Fruit fly (Drosophila melanogaster): Measurements from ENCODE around the gene IPIP.
A peak's percentile ranks its signal among the peaks of the same experiment; 100 is the strongest.

Gene IPIP

dm6 chr2L:6076143-6076542, 28.3 kb downstream of the IPIP start (continued):
- TF ChIP-seq ato (GFP tag; IDR thresholded peaks at IDR 0.05; ENCODE audit: partially characterized antibody), result peak; percentile 15; the same call in 1 of the 2 replicates
- no peak for TF ChIP-seq Fer3 (tag; optimal IDR thresholded peaks at IDR 0.05)
- TF ChIP-seq stwl (tag; optimal IDR thresholded peaks at IDR 0.05), result peak; percentile 14
- TF ChIP-seq Dek (tag; optimal IDR thresholded peaks at IDR 0.05), result no peak
- TF ChIP-seq CG5180 (GFP tag; optimal IDR thresholded peaks at IDR 0.05), result peak; percentile 40
- peak; percentile 71 for TF ChIP-seq cg (GFP tag; optimal IDR thresholded peaks at IDR 0.05)
- TF ChIP-seq Mes4 (GFP tag; optimal IDR thresholded peaks at IDR 0.05), result no peak
- no peak for TF ChIP-seq Nf-YB (GFP tag; optimal IDR thresholded peaks at IDR 0.05)
- no peak for TF ChIP-seq HLHmδ (GFP tag; optimal IDR thresholded peaks at IDR 0.05)
- no peak for TF ChIP-seq CG4854 (GFP tag; optimal IDR thresholded peaks at IDR 0.05)
- TF ChIP-seq bab2 (GFP tag; optimal IDR thresholded peaks at IDR 0.05), result no peak
- peak; percentile 97 for TF ChIP-seq z (GFP tag; IDR thresholded peaks at IDR 0.05)
- TF ChIP-seq pros (GFP tag; optimal IDR thresholded peaks at IDR 0.05), result no peak
- TF ChIP-seq CG12071 (GFP tag; optimal IDR thresholded peaks at IDR 0.05), result no peak
- no peak for TF ChIP-seq rib (GFP tag; IDR thresholded peaks at IDR 0.05)

- peak; percentile 68 for TF ChIP-seq ewg (GFP tag; optimal IDR thresholded peaks at IDR 0.05)
- 0 out of 3 replicates have a peak, but pooled peaks have one; percentile 10 for TF ChIP-seq otp (GFP tag; IDR thresholded peaks at IDR 0.05)
- TF ChIP-seq crol (GFP tag; IDR thresholded peaks at IDR 0.05), result peak; percentile 27; the same call in 1 of the 2 replicates
- TF ChIP-seq HLH3B (GFP tag; IDR thresholded peaks at IDR 0.05), result no peak
- TF ChIP-seq amos (GFP tag; IDR thresholded peaks at IDR 0.05; ENCODE audit: partially characterized antibody), result no peak
- no peak for TF ChIP-seq salm (tag; optimal IDR thresholded peaks at IDR 0.05)
- TF ChIP-seq Dip3 (GFP tag; optimal IDR thresholded peaks at IDR 0.05), result no peak
- TF ChIP-seq H2.0 (GFP tag; IDR thresholded peaks at IDR 0.05), result no peak
- peak; percentile 99 for TF ChIP-seq CG13894 (tag; optimal IDR thresholded peaks at IDR 0.05)
- no peak for TF ChIP-seq kni (GFP tag; optimal IDR thresholded peaks at IDR 0.05)
- TF ChIP-seq pros (GFP tag; optimal IDR thresholded peaks at IDR 0.05), result peak; percentile 93
- peak; percentile 65; the same call in 1 of the 2 replicates for TF ChIP-seq seq (GFP tag; IDR thresholded peaks at IDR 0.05)
- TF ChIP-seq CG12299 (tag; optimal IDR thresholded peaks at IDR 0.05), result no peak
- no peak for TF ChIP-seq nerfin-2 (GFP tag; IDR thresholded peaks at IDR 0.05; ENCODE audit: partially characterized antibody)
- peak; percentile 10; the same call in 1 of the 2 replicates for TF ChIP-seq CG6689 (GFP tag; IDR thresholded peaks at IDR 0.05)
Observed at dm6 chr2L:6076829-6077364, 29.1 kb downstream of the IPIP start.

dm6 chr2L:6077632-6078031, 29.8 kb downstream of the IPIP start:
- TF ChIP-seq pfk (GFP tag; optimal IDR thresholded peaks at IDR 0.05) (no peak), CG15073 (GFP tag; optimal IDR thresholded peaks at IDR 0.05) (no peak), HLH3B (GFP tag; IDR thresholded peaks at IDR 0.05) (no peak), eyg (GFP tag; optimal IDR thresholded peaks at IDR 0.05) (no peak), eve (GFP tag; optimal IDR thresholded peaks at IDR 0.05) (no peak), al (GFP tag; IDR thresholded peaks at IDR 0.05) (no peak), luna (GFP tag; optimal IDR thresholded peaks at IDR 0.05) (no peak), Kr (GFP tag; optimal IDR thresholded peaks at IDR 0.05) (no peak), gsb (GFP tag; IDR thresholded peaks at IDR 0.05) (no peak), CG6175 (GFP tag; IDR thresholded peaks at IDR 0.05) (no peak), jumu (GFP tag; optimal IDR thresholded peaks at IDR 0.05) (no peak), prd (optimal IDR thresholded peaks at IDR 0.05) (no peak), prd (GFP tag; IDR thresholded peaks at IDR 0.05) (no peak)
